Fruit fly (Drosophila melanogaster): Measurements from ENCODE around the gene CG10713.

DNA sequence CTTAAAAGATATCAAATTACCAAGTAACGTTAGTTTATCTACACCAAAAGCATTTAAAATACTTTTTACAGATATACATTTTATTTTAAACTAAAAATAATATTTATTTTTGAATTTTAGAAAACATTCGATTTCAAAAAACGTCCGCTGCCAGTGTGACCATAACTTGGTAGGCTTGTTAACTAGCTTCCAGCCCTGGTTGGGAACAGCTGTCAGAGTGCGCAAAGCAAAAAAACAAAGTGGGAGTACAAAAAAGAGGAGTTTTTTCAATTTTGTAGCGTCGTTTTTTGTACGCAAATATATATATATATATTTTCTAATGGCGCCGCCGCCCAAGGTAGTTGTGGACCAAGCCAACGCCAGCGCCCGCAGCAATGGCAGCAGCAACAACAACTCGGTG lies 7.4 kb upstream of the CG10713 start, which contains the start of gene cmb:
- TF ChIP-seq CG8478 (optimal IDR thresholded peaks at IDR 0.05) (no peak), CTCF (optimal IDR thresholded peaks at IDR 0.05) (no peak)

Data from S2 (cell line).